Fruit fly (Drosophila melanogaster): ENCODE data around the gene Cpr67B.

- TF ChIP-seq CG9948 (tag; optimal IDR thresholded peaks at IDR 0.05): no peak
- no peak for TF ChIP-seq Pif1B (GFP tag; optimal IDR thresholded peaks at IDR 0.05)
- TF ChIP-seq CG14655 (GFP tag; optimal IDR thresholded peaks at IDR 0.05): no peak
- TF ChIP-seq EcR (GFP tag; optimal IDR thresholded peaks at IDR 0.05): no peak
- TF ChIP-seq Snoo (tag; optimal IDR thresholded peaks at IDR 0.05): no peak
Observed at dm6 chr3L:9423757-9424527, 19.3 kb downstream of the Cpr67B start.

Data from whole organism, pupa.